Worm (Caenorhabditis elegans) whole organism, L3 larva: ENCODE data around the gene mrps-9.

ENCODE experiments used
- ZK546.5 ChIP-seq: sonication (generic microtip); optimal IDR thresholded peaks from 2 replicates; lab custom pipeline; 2017; ENCODE audit warnings: missing biosample characterization, missing genetic modification characterization
- aly-2 ChIP-seq: fragments of 150-350 bp; optimal IDR thresholded peaks from 2 replicates; lab custom pipeline; 2014; ENCODE audit warnings: missing biosample characterization, missing genetic modification characterization
- ama-1 ChIP-seq: fragments of 150-350 bp; optimal IDR thresholded peaks from 2 replicates; lab custom pipeline; 2018
- ceh-9 ChIP-seq: sonication (generic microtip); optimal IDR thresholded peaks from 2 replicates; lab custom pipeline; 2018; ENCODE audit warnings: missing biosample characterization, missing genetic modification characterization
- egl-5 ChIP-seq: fragments of 150-350 bp; optimal IDR thresholded peaks from 2 replicates; lab custom pipeline; 2017; ENCODE audit warnings: missing biosample characterization, missing genetic modification reagents, missing genetic modification characterization, inconsistent platforms
- elt-2 ChIP-seq: sonication (generic microtip); optimal IDR thresholded peaks from 2 replicates; lab custom pipeline; 2016; ENCODE audit warnings: missing genetic modification reagents, mild to moderate bottlenecking, missing genetic modification characterization, missing compliant biosample characterization
- eor-1 ChIP-seq, 2 experiments: fragments of 150-350 bp; optimal IDR thresholded peaks; 2 replicates each; lab custom pipeline; 2014 to 2018; ENCODE audit warnings: missing biosample characterization in 2 of 2, missing genetic modification characterization in 2 of 2
- fkh-2 ChIP-seq: fragments of 150-350 bp; optimal IDR thresholded peaks from 2 replicates; lab custom pipeline; 2014; ENCODE audit warnings: missing biosample characterization, missing genetic modification reagents, missing genetic modification characterization
- jun-1 ChIP-seq: fragments of 150-350 bp; optimal IDR thresholded peaks from 2 replicates; lab custom pipeline; 2014; ENCODE audit warnings: missing biosample characterization, missing genetic modification reagents, missing genetic modification characterization
- lin-15B ChIP-seq: fragments of 150-350 bp; optimal IDR thresholded peaks from 2 replicates; lab custom pipeline; 2014; ENCODE audit warnings: missing biosample characterization, missing genetic modification characterization
- lin-39 ChIP-seq: fragments of 150-350 bp; optimal IDR thresholded peaks from 2 replicates; lab custom pipeline; 2018; ENCODE audit warnings: missing biosample characterization, missing genetic modification reagents, missing genetic modification characterization
- lsy-12 ChIP-seq: sonication (generic microtip); optimal IDR thresholded peaks from 2 replicates; lab custom pipeline; 2016; ENCODE audit warnings: mild to moderate bottlenecking, missing genetic modification characterization, missing compliant biosample characterization
- mdl-1 ChIP-seq: fragments of 150-350 bp; optimal IDR thresholded peaks from 2 replicates; lab custom pipeline; 2014; ENCODE audit warnings: missing biosample characterization, missing genetic modification characterization
- nfya-1 ChIP-seq: sonication (generic microtip); optimal IDR thresholded peaks from 2 replicates; lab custom pipeline; 2017; ENCODE audit warnings: missing genetic modification characterization, mild to moderate bottlenecking, missing compliant biosample characterization, antibody characterized with exemption, moderate library complexity; ENCODE audit not compliant: insufficient read depth
- nhr-11 ChIP-seq: fragments of 150-350 bp; optimal IDR thresholded peaks from 2 replicates; lab custom pipeline; 2014; ENCODE audit warnings: missing biosample characterization, missing genetic modification characterization
- nhr-23 ChIP-seq: fragments of 150-350 bp; optimal IDR thresholded peaks from 2 replicates; lab custom pipeline; 2014; ENCODE audit warnings: missing biosample characterization, missing genetic modification reagents, missing genetic modification characterization
- nhr-237 ChIP-seq: fragments of 150-350 bp; optimal IDR thresholded peaks from 2 replicates; lab custom pipeline; 2014; ENCODE audit warnings: missing biosample characterization, missing genetic modification characterization
- nhr-25 ChIP-seq: sonication (generic microtip); optimal IDR thresholded peaks from 2 replicates; lab custom pipeline; 2017; ENCODE audit warnings: missing biosample characterization, missing genetic modification characterization
- nhr-28 ChIP-seq: fragments of 150-350 bp; optimal IDR thresholded peaks from 2 replicates; lab custom pipeline; 2014; ENCODE audit warnings: missing biosample characterization, missing genetic modification characterization
- nhr-43 ChIP-seq: sonication (generic microtip); optimal IDR thresholded peaks from 2 replicates; lab custom pipeline; 2016; ENCODE audit warnings: mild to moderate bottlenecking, missing genetic modification characterization, missing compliant biosample characterization; ENCODE audit not compliant: poor library complexity, severe bottlenecking
- nhr-67 ChIP-seq: fragments of 150-350 bp; optimal IDR thresholded peaks from 2 replicates; lab custom pipeline; 2014; ENCODE audit warnings: missing biosample characterization, missing genetic modification characterization
- nhr-76 ChIP-seq: fragments of 150-350 bp; sonication (generic microtip); optimal IDR thresholded peaks from 5 replicates; lab custom pipeline; 2014; ENCODE audit warnings: missing biosample characterization, missing genetic modification characterization
- nhr-77 ChIP-seq: fragments of 150-350 bp; optimal IDR thresholded peaks from 2 replicates; lab custom pipeline; 2014; ENCODE audit warnings: missing biosample characterization, missing genetic modification characterization
- pha-4 ChIP-seq: fragments of 150-350 bp; optimal IDR thresholded peaks from 2 replicates; lab custom pipeline; 2014; ENCODE audit warnings: missing biosample characterization, missing genetic modification reagents, missing genetic modification characterization
- pqm-1 ChIP-seq: fragments of 150-350 bp; optimal IDR thresholded peaks from 2 replicates; lab custom pipeline; 2017; ENCODE audit warnings: missing biosample characterization, missing genetic modification characterization, inconsistent platforms
- sea-2 ChIP-seq: fragments of 150-350 bp; sonication (generic microtip); optimal IDR thresholded peaks from 4 replicates; lab custom pipeline; 2014; ENCODE audit warnings: missing biosample characterization, missing genetic modification reagents, missing genetic modification characterization
- skn-1 ChIP-seq: fragments of 150-350 bp; optimal IDR thresholded peaks from 2 replicates; lab custom pipeline; 2014; ENCODE audit warnings: missing biosample characterization, missing genetic modification characterization
- unc-39 ChIP-seq: sonication (generic microtip); optimal IDR thresholded peaks from 4 replicates; lab custom pipeline; 2017; ENCODE audit warnings: missing biosample characterization, missing genetic modification characterization
- unc-62 ChIP-seq: fragments of 150-350 bp; sonication (generic microtip); optimal IDR thresholded peaks from 4 replicates; lab custom pipeline; 2014; ENCODE audit warnings: missing biosample characterization, missing genetic modification reagents, missing genetic modification characterization
- zag-1 ChIP-seq: fragments of 150-350 bp; optimal IDR thresholded peaks from 2 replicates; lab custom pipeline; 2014; ENCODE audit warnings: missing biosample characterization, missing genetic modification characterization

The mrps-9 gene

DNA sequence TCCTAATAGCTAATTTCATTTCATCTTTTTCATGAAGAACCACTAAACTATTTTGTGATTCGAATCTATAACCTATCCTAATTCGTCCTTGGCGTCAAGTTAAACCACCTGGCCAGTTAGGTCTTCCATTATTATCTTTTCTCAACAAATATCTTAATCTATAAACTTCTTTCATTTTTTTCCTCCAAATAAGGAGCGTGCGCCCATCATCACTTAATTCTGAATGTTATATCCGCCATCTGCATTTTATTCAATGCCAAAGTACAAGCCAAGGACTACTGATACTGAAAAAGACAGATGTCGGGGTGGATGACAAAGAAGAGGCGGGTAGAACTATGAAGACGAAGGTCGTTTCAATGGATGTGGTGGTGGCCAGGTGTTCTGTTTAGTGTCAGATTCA lies 36.9 kb upstream of the mrps-9 start:
- no peak for TF ChIP-seq nhr-28 (tag; lab: Kevin White, UChicago)
- TF ChIP-seq ama-1, result no peak
- TF ChIP-seq nhr-25 (tag; lab: Kevin White, UChicago), result peak; percentile 48
- TF ChIP-seq nhr-23 (tag; lab: Kevin White, UChicago), result peak; percentile 2
- TF ChIP-seq egl-5 (tag; lab: Kevin White, UChicago), result peak; percentile 25
- TF ChIP-seq jun-1 (tag; lab: Kevin White, UChicago), result no peak

DNA sequence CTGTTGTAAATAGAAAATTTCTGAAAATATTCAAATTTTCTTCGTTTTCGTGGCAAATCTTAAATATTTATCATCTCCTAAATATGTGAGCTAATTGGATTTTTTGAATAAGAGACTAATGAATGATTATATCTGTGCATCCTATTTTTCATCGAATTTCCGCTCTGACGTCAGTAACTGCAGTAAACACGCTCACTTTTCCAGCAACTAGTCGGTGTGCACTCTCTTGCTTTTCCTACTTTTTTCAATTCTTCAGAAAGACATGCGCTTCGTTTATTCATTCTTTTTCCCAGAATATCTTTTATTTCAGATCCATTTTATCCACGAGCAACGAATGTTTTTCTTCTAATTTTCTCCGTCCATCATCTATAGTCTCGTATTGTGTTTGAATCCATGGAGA lies 36.4 kb upstream of the mrps-9 start:
- no peak for TF ChIP-seq ama-1
- TF ChIP-seq nfya-1 (tag; lab: Kevin White, UChicago), result peak; percentile 12
- TF ChIP-seq nhr-11 (tag; lab: Kevin White, UChicago), result peak; percentile 32
- no peak for TF ChIP-seq lin-15B (tag; lab: Kevin White, UChicago)

DNA sequence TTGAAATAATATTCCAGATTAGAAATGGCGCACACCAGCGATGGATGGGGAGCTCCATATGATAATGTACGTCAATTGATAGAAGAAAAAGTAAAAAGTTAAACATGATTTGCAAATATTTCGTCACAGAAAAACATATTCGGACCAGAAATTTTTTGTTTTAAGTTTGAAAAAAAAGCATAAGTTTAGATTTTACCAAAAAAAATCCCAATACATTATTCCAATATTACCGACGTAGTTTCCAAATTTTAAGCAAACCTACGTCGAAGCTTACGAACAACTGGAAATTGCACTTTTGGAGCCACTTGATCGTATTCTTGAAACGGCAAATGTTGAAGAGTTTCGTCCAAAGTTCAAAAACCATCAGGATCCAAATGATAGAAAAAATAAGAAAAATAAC lies 33.2 kb upstream of the mrps-9 start, which contains the start of gene henn-1:
Gene henn-1 (plus strand): TSS at position 18 of the 400 bp plus-strand sequence.
- TF ChIP-seq pha-4 (tag; lab: Kevin White, UChicago) (peak; percentile 28), unc-39 (tag; lab: Kevin White, UChicago) (no peak), mdl-1 (no peak), ceh-9 (tag; lab: Kevin White, UChicago) (no peak), nhr-43 (tag; lab: Kevin White, UChicago) (no peak), lin-15B (tag; lab: Kevin White, UChicago) (no peak), fkh-2 (tag; lab: Kevin White, UChicago) (no peak), nhr-237 (no peak), nhr-23 (tag; lab: Kevin White, UChicago) (peak; percentile 29), lsy-12 (tag; lab: Kevin White, UChicago) (no peak), nhr-77 (tag; lab: Kevin White, UChicago) (no peak)

- TF ChIP-seq nhr-237, result no peak
- TF ChIP-seq nhr-23 (tag; lab: Kevin White, UChicago), result peak; percentile 4
- TF ChIP-seq ZK546.5 (tag; lab: Kevin White, UChicago), result no peak
- no peak for TF ChIP-seq jun-1 (tag; lab: Kevin White, UChicago)
Observed at ce11 chrIII:8235358-8235757, 30.5 kb upstream of the mrps-9 start, which contains the start of gene C02F5.14. TSS of gene C02F5.14 (minus strand) at chrIII:8235514.

DNA sequence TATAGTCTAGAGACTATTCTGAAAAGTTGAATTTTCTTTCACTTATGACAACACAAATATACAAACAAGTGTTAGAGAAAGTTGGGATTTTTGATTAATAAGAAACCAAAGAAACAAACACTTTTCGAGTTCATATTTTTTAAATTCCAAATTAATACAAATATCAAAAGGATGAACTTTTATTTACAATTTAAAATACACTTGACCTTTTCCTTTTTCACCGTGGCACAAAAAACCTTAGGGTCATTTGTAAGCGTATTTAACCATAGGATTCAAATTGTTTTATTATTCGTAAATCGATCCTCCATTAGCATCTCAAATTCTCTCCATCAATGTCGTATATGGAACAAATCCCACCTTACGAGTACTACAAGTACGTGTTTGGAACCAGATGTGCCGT lies 30.0 kb upstream of the mrps-9 start, which contains the start of gene C02F5.5:
Gene C02F5.5 (plus strand): TSS at position 301 of the 400 bp plus-strand sequence.
- TF ChIP-seq nhr-28 (tag; lab: Kevin White, UChicago) (no peak), ZK546.5 (tag; lab: Kevin White, UChicago) (no peak), lin-39 (tag; lab: Kevin White, UChicago) (no peak), eor-1 (tag; optimal IDR thresholded peaks at IDR 0.05; lab: Kevin White, UChicago) (no peak), nhr-43 (tag; lab: Kevin White, UChicago) (no peak), sea-2 (GFP tag; lab: Kevin White, UChicago) (no peak), nhr-11 (tag; lab: Kevin White, UChicago) (no peak), mdl-1 (no peak), zag-1 (tag; lab: Kevin White, UChicago) (no peak), nhr-67 (tag; lab: Kevin White, UChicago) (no peak), nfya-1 (tag; lab: Kevin White, UChicago) (no peak), lin-15B (tag; lab: Kevin White, UChicago) (no peak), skn-1 (tag; lab: Kevin White, UChicago) (no peak), elt-2 (tag; lab: Kevin White, UChicago) (no peak), aly-2 (tag; lab: Kevin White, UChicago) (no peak)
- TF ChIP-seq, all 47 proteins: peak for 0

ce11 chrIII:8237827-8238226 lies 28.0 kb upstream of the mrps-9 start, which contains the start of gene tsp-2:
TSS of gene tsp-2 (minus strand) at chrIII:8237935.
- TF ChIP-seq pqm-1 (tag; lab: Kevin White, UChicago), result peak; percentile 86
- no peak for TF ChIP-seq aly-2 (tag; lab: Kevin White, UChicago)
- TF ChIP-seq eor-1 (tag; optimal IDR thresholded peaks at IDR 0.05; lab: Kevin White, UChicago), result no peak
- no peak for TF ChIP-seq egl-5 (tag; lab: Kevin White, UChicago)
- TF ChIP-seq unc-62 (GFP tag; lab: Kevin White, UChicago), result no peak
- TF ChIP-seq skn-1 (tag; lab: Kevin White, UChicago), result no peak
- TF ChIP-seq lin-39 (tag; lab: Kevin White, UChicago), result no peak
- TF ChIP-seq elt-2 (tag; lab: Kevin White, UChicago), result peak; percentile 86
- no peak for TF ChIP-seq unc-39 (tag; lab: Kevin White, UChicago)
- no peak for TF ChIP-seq lin-15B (tag; lab: Kevin White, UChicago)
- no peak for TF ChIP-seq nhr-77 (tag; lab: Kevin White, UChicago)
- peak; percentile 49 for TF ChIP-seq jun-1 (tag; lab: Kevin White, UChicago)
- TF ChIP-seq nhr-76 (tag; lab: Kevin White, UChicago), result no peak
- TF ChIP-seq pha-4 (tag; lab: Kevin White, UChicago), result peak; percentile 69
